Worm (Caenorhabditis elegans) whole organism, L4 larva: ENCODE data around the gene srw-26.

ENCODE experiments used
- F26F4.8 ChIP-seq: fragments of 200-800 bp; sonication (Bioruptor generic); conservative IDR thresholded peaks from 2 replicates; pipeline ENCODE4 v1.3.6; 2022; ENCODE audit warnings: missing genetic modification characterization, missing compliant biosample characterization
- R02D3.7 ChIP-seq: fragments of 150-350 bp; sonication (generic microtip); optimal IDR thresholded peaks from 3 replicates; lab custom pipeline; 2014; ENCODE audit warnings: missing biosample characterization, missing genetic modification characterization
- Y75B8A.6 ChIP-seq: fragments of 200-800 bp; sonication (Bioruptor generic); IDR thresholded peaks from 2 replicates; pipeline ENCODE4 v1.3.6; 2022; ENCODE audit warnings: missing genetic modification reagents, missing genetic modification characterization, missing compliant biosample characterization
- aha-1 ChIP-seq: fragments of 150-350 bp; peaks from one replicate; lab custom pipeline; 2014; ENCODE audit warnings: missing biosample characterization, missing genetic modification characterization
- aly-2 ChIP-seq: sonication (generic microtip); optimal IDR thresholded peaks from 2 replicates; lab custom pipeline; 2018; ENCODE audit warnings: missing biosample characterization, missing genetic modification characterization
- ceh-20 ChIP-seq: fragments of 200-800 bp; sonication (Bioruptor generic); IDR thresholded peaks from 2 replicates; pipeline ENCODE4 v1.3.6; 2022; ENCODE audit warnings: missing genetic modification reagents, missing genetic modification characterization, missing compliant biosample characterization
- ceh-28 ChIP-seq: fragments of 150-350 bp; optimal IDR thresholded peaks from 2 replicates; lab custom pipeline; 2014; ENCODE audit warnings: missing biosample characterization, missing genetic modification reagents, missing genetic modification characterization
- ceh-32 ChIP-seq: sonication (generic microtip); optimal IDR thresholded peaks from 2 replicates; lab custom pipeline; 2016; ENCODE audit warnings: mild to moderate bottlenecking, missing genetic modification characterization, missing compliant biosample characterization; ENCODE audit not compliant: poor library complexity
- daf-16 ChIP-seq, 3 experiments: sonication (generic microtip); optimal IDR thresholded peaks; 2 replicates each; lab custom pipeline; 2016 to 2017; ENCODE audit warnings: missing genetic modification characterization in 3 of 3, missing genetic modification reagents in 3 of 3, mild to moderate bottlenecking in 2 of 3, missing compliant biosample characterization in 2 of 3, missing biosample characterization in 1 of 3, moderate library complexity in 1 of 3
- dmd-6 ChIP-seq: fragments of 200-800 bp; sonication (Bioruptor generic); IDR thresholded peaks from 2 replicates; pipeline ENCODE4 v1.3.6; 2022; ENCODE audit warnings: missing genetic modification reagents, missing genetic modification characterization, missing compliant biosample characterization
- dmd-8 ChIP-seq: fragments of 200-800 bp; sonication (Bioruptor generic); IDR thresholded peaks from 2 replicates; pipeline ENCODE4 v1.3.6; 2022; ENCODE audit warnings: missing genetic modification characterization, missing compliant biosample characterization
- fkh-10 ChIP-seq: fragments of 150-350 bp; optimal IDR thresholded peaks from 2 replicates; lab custom pipeline; 2014; ENCODE audit warnings: missing biosample characterization, missing genetic modification reagents, missing genetic modification characterization
- hmg-1.1 ChIP-seq: fragments of 200-800 bp; sonication (Bioruptor generic); IDR thresholded peaks from 2 replicates; pipeline ENCODE4 v1.3.6; 2022; ENCODE audit warnings: missing genetic modification reagents, missing genetic modification characterization, missing compliant biosample characterization
- jun-1 ChIP-seq: fragments of 150-350 bp; optimal IDR thresholded peaks from 2 replicates; lab custom pipeline; 2014; ENCODE audit warnings: missing biosample characterization, missing genetic modification reagents, missing genetic modification characterization
- lin-29 ChIP-seq: fragments of 200-800 bp; sonication (Bioruptor generic); IDR thresholded peaks from 2 replicates; pipeline ENCODE4 v1.3.6; 2022; ENCODE audit warnings: missing genetic modification reagents, missing genetic modification characterization, missing compliant biosample characterization
- lin-38 ChIP-seq: fragments of 200-800 bp; sonication (Bioruptor generic); IDR thresholded peaks from 2 replicates; pipeline ENCODE4 v1.3.6; 2022; ENCODE audit warnings: missing genetic modification reagents, missing genetic modification characterization, missing compliant biosample characterization
- lir-3 ChIP-seq: sonication (generic microtip); optimal IDR thresholded peaks from 2 replicates; lab custom pipeline; 2016; ENCODE audit warnings: mild to moderate bottlenecking, missing genetic modification characterization, missing compliant biosample characterization
- lsy-2 ChIP-seq, 2 experiments: fragments of 150-350 bp in 1 of 2; sonication (generic microtip) in 1 of 2; optimal IDR thresholded peaks; 2 replicates each; lab custom pipeline; 2014 to 2017; ENCODE audit warnings: missing biosample characterization in 2 of 2, missing genetic modification characterization in 2 of 2
- mdl-1 ChIP-seq, 2 experiments: fragments of 150-350 bp in 1 of 2; sonication (generic microtip) in 1 of 2; optimal IDR thresholded peaks; 2 replicates each; lab custom pipeline; 2014 to 2017; ENCODE audit warnings: missing biosample characterization in 2 of 2, missing genetic modification characterization in 2 of 2
- mep-1 ChIP-seq: fragments of 150-350 bp; sonication (generic microtip); optimal IDR thresholded peaks from 3 replicates; lab custom pipeline; 2014; ENCODE audit warnings: missing biosample characterization, missing genetic modification characterization
- mes-2 ChIP-seq: sonication (generic microtip); optimal IDR thresholded peaks from 2 replicates; lab custom pipeline; 2016; ENCODE audit warnings: missing genotype, mild to moderate bottlenecking, missing genetic modification characterization, missing compliant biosample characterization; ENCODE audit not compliant: poor library complexity, severe bottlenecking
- nhr-10 ChIP-seq: fragments of 150-350 bp; optimal IDR thresholded peaks from 2 replicates; lab custom pipeline; 2014; ENCODE audit warnings: missing biosample characterization, missing genetic modification characterization
- nhr-11 ChIP-seq: fragments of 150-350 bp; optimal IDR thresholded peaks from 2 replicates; lab custom pipeline; 2014; ENCODE audit warnings: missing biosample characterization, missing genetic modification characterization
- nhr-111 ChIP-seq: fragments of 200-800 bp; sonication (Bioruptor generic); optimal IDR thresholded peaks from 2 replicates; lab custom pipeline; 2018; ENCODE audit warnings: mild to moderate bottlenecking, missing genetic modification characterization, missing compliant biosample characterization
- nhr-48 ChIP-seq: sonication (generic microtip); optimal IDR thresholded peaks from 2 replicates; lab custom pipeline; 2016; ENCODE audit warnings: mild to moderate bottlenecking, missing genetic modification characterization, missing compliant biosample characterization
- nhr-77 ChIP-seq: fragments of 150-350 bp; optimal IDR thresholded peaks from 2 replicates; lab custom pipeline; 2014; ENCODE audit warnings: missing biosample characterization, missing genetic modification characterization
- pha-4 ChIP-seq, 2 experiments: fragments of 150-350 bp in 1 of 2; fragments of 200-800 bp in 1 of 2; sonication (Bioruptor generic) in 1 of 2; IDR thresholded peaks in 1 of 2; optimal IDR thresholded peaks in 1 of 2; 2 replicates each; pipeline versions ENCODE4 v1.3.6 to Lab custom; 2014 to 2022; ENCODE audit warnings: missing genetic modification characterization in 2 of 2, missing genetic modification reagents in 2 of 2, missing biosample characterization in 1 of 2, missing compliant biosample characterization in 1 of 2
- php-3 ChIP-seq: fragments of 200-800 bp; sonication (Bioruptor generic); IDR thresholded peaks from 2 replicates; pipeline ENCODE4 v1.3.6; 2022; ENCODE audit warnings: missing genetic modification reagents, missing genetic modification characterization, missing compliant biosample characterization
- pqm-1 ChIP-seq: sonication (generic microtip); optimal IDR thresholded peaks from 2 replicates; lab custom pipeline; 2017; ENCODE audit warnings: missing biosample characterization, missing genetic modification characterization
- spr-1 ChIP-seq: sonication (generic microtip); optimal IDR thresholded peaks from 2 replicates; lab custom pipeline; 2016; ENCODE audit warnings: mild to moderate bottlenecking, missing genetic modification characterization, missing compliant biosample characterization
- tra-1 ChIP-seq: fragments of 200-800 bp; sonication (Bioruptor generic); IDR thresholded peaks from 2 replicates; pipeline ENCODE4 v1.3.6; 2022; ENCODE audit warnings: missing genetic modification reagents, missing genetic modification characterization, missing compliant biosample characterization
- unc-130 ChIP-seq: sonication (generic microtip); optimal IDR thresholded peaks from 2 replicates; lab custom pipeline; 2016; ENCODE audit warnings: missing genetic modification reagents, missing genetic modification characterization, missing compliant biosample characterization
- ztf-7 ChIP-seq: fragments of 150-350 bp; optimal IDR thresholded peaks from 2 replicates; lab custom pipeline; 2014; ENCODE audit warnings: missing biosample characterization, missing genetic modification characterization

Gene srw-26

ce11 chrV:15932390-15932789, at the start of gene srw-26:
Gene srw-26 (minus strand): TSS chrV:15932490.
- TF ChIP-seq spr-1 (tag; lab: Kevin White, UChicago) (no peak), dmd-8 (no peak), lir-3 (tag; lab: Kevin White, UChicago) (no peak), lin-29 (GFP tag; lab: Robert Waterston, UW) (no peak), R02D3.7 (no peak), mdl-1 (tag; optimal IDR thresholded peaks at IDR 0.05; lab: Kevin White, UChicago) (no peak), nhr-48 (no peak), ztf-7 (no peak), unc-130 (no peak), mes-2 (tag; lab: Kevin White, UChicago) (no peak), aha-1 (tag; lab: Kevin White, UChicago) (no peak), Y75B8A.6 (no peak), nhr-11 (tag; lab: Kevin White, UChicago) (no peak), jun-1 (tag; lab: Kevin White, UChicago) (no peak), F26F4.8 (GFP tag; lab: Robert Waterston, UW) (no peak)

- TF ChIP-seq nhr-77 (tag; lab: Kevin White, UChicago) (peak; percentile 61), dmd-6 (GFP tag; lab: Robert Waterston, UW) (peak; percentile 96), php-3 (GFP tag; lab: Robert Waterston, UW) (peak; percentile 66), nhr-10 (tag; lab: Kevin White, UChicago) (no peak), nhr-48 (peak; percentile 16), pqm-1 (peak; percentile 90), ceh-20 (no peak), tra-1 (0 out of 2 replicates have a peak, but pooled peaks have one; percentile 58)
- TF ChIP-seq, all 104 proteins: peak for 6
Measured at ce11 chrV:15978232-15978764, 46.0 kb upstream of the srw-26 start, which contains the start of gene oac-20. Gene oac-20 (plus strand): TSS chrV:15978714.

- TF ChIP-seq lir-3 (tag; lab: Kevin White, UChicago) (no peak), pha-4 (GFP tag; IDR thresholded peaks at IDR 0.05; lab: Robert Waterston, UW) (no peak), pha-4 (tag; optimal IDR thresholded peaks at IDR 0.05; lab: Kevin White, UChicago) (no peak), ceh-32 (tag; lab: Kevin White, UChicago) (no peak), ceh-28 (no peak), hmg-1.1 (GFP tag; lab: Robert Waterston, UW) (no peak), lsy-2 (tag; optimal IDR thresholded peaks at IDR 0.05; lab: Kevin White, UChicago) (no peak), aly-2 (tag; lab: Kevin White, UChicago) (no peak), fkh-10 (no peak), jun-1 (tag; lab: Kevin White, UChicago) (no peak), mep-1 (tag; lab: Kevin White, UChicago) (no peak), daf-16 (GFP tag; optimal IDR thresholded peaks at IDR 0.05; lab: Kevin White, UChicago) (no peak), daf-16 (tag; optimal IDR thresholded peaks at IDR 0.05; lab: Kevin White, UChicago) (no peak)
Measured at ce11 chrV:15975845-15976244, 43.6 kb upstream of the srw-26 start, which contains the start of gene clec-232. Gene clec-232 (plus strand): TSS chrV:15976145.

ce11 chrV:15974836-15975235, 42.5 kb upstream of the srw-26 start, which contains the start of gene sru-22:
Gene sru-22 (minus strand): TSS chrV:15974936.
- peak; percentile 4 for TF ChIP-seq aha-1 (tag; lab: Kevin White, UChicago)
- no peak for TF ChIP-seq nhr-111 (GFP tag; lab: Kevin White, UChicago)
- TF ChIP-seq pqm-1: no peak
- TF ChIP-seq dmd-6 (GFP tag; lab: Robert Waterston, UW): no peak
- no peak for TF ChIP-seq lin-38 (GFP tag; lab: Robert Waterston, UW)
- TF ChIP-seq, all 104 proteins: peak for 1
